Worm (Caenorhabditis elegans) whole organism, L4 larva: ENCODE data around the gene dnj-7.

ENCODE experiments used
- ama-1 ChIP-seq: fragments of 150-350 bp; optimal IDR thresholded peaks from 2 replicates; lab custom pipeline; 2014; ENCODE audit warnings: inconsistent platforms, mixed read lengths
- lim-7 ChIP-seq: fragments of 200-800 bp; sonication (Bioruptor generic); IDR thresholded peaks from 2 replicates; pipeline ENCODE4 v1.3.6; 2022; ENCODE audit warnings: missing genetic modification characterization, missing compliant biosample characterization
- mdl-1 ChIP-seq, 2 experiments: fragments of 150-350 bp in 1 of 2; sonication (generic microtip) in 1 of 2; optimal IDR thresholded peaks; 2 replicates each; lab custom pipeline; 2014 to 2017; ENCODE audit warnings: missing biosample characterization in 2 of 2, missing genetic modification characterization in 2 of 2
- mep-1 ChIP-seq: fragments of 150-350 bp; sonication (generic microtip); optimal IDR thresholded peaks from 3 replicates; lab custom pipeline; 2014; ENCODE audit warnings: missing biosample characterization, missing genetic modification characterization
- nhr-11 ChIP-seq: fragments of 150-350 bp; optimal IDR thresholded peaks from 2 replicates; lab custom pipeline; 2014; ENCODE audit warnings: missing biosample characterization, missing genetic modification characterization
- nhr-6 ChIP-seq: fragments of 150-350 bp; optimal IDR thresholded peaks from 2 replicates; lab custom pipeline; 2014; ENCODE audit warnings: missing biosample characterization, missing genetic modification characterization
- nhr-77 ChIP-seq: fragments of 150-350 bp; optimal IDR thresholded peaks from 2 replicates; lab custom pipeline; 2014; ENCODE audit warnings: missing biosample characterization, missing genetic modification characterization
- skn-1 ChIP-seq: fragments of 150-350 bp; optimal IDR thresholded peaks from 2 replicates; lab custom pipeline; 2014; ENCODE audit warnings: missing biosample characterization, missing genetic modification characterization
- snpc-4 ChIP-seq: fragments of 150-350 bp; optimal IDR thresholded peaks from 2 replicates; lab custom pipeline; 2014; ENCODE audit warnings: missing biosample characterization, missing genetic modification characterization
- spr-3 ChIP-seq: fragments of 200-800 bp; sonication (Bioruptor generic); optimal IDR thresholded peaks from 2 replicates; lab custom pipeline; 2018; ENCODE audit warnings: mild to moderate bottlenecking, missing genetic modification characterization, missing compliant biosample characterization

- TF ChIP-seq snpc-4: no peak
- no peak for TF ChIP-seq nhr-6 (tag; lab: Kevin White, UChicago)
- no peak for TF ChIP-seq ama-1 (lab: Kevin White, UChicago)
- TF ChIP-seq skn-1 (tag; lab: Kevin White, UChicago): no peak
- no peak for TF ChIP-seq mep-1 (tag; lab: Kevin White, UChicago)
- TF ChIP-seq nhr-11 (tag; lab: Kevin White, UChicago): no peak
- TF ChIP-seq mdl-1 (tag; optimal IDR thresholded peaks at IDR 0.05; lab: Kevin White, UChicago): no peak
- TF ChIP-seq lim-7 (GFP tag; lab: Robert Waterston, UW): no peak
- TF ChIP-seq spr-3 (GFP tag; lab: Kevin White, UChicago): no peak
- no peak for TF ChIP-seq nhr-77 (tag; lab: Kevin White, UChicago)
These were observed 44.7 kb upstream of the dnj-7 start for ce11 chrX:7149670-7150069.
